Fruit fly (Drosophila melanogaster) S2 (cell line): Measurements from ENCODE around the gene Myo31DF.

Source experiments
- CG8478 ChIP-seq: fragments of >200 bp; optimal IDR thresholded peaks from 2 replicates; lab custom pipeline; 2018
- CTCF ChIP-seq, 2 experiments: fragments of >200 bp; optimal IDR thresholded peaks; 2 replicates each; lab custom pipeline; 2018

DNA sequence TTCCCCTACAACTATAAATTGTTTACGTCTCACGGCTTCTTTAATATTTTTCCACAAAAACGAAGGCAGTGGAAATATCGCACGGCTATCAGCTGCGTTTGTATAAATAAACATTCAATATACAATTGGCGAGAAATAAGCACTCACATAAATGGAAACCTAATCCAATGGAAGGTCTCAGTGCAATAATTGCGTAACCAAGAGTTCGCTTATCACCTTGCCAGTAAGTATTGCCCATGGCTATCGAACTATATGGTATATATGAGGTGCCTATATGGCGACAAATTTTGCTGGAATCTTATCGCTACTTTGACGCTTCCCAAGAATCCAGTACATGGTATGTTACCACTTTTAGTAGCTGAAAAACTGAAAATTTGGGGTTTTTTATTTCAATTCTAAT lies 4.3 kb downstream of the Myo31DF start:
- TF ChIP-seq CTCF (optimal IDR thresholded peaks at IDR 0.05; lab: Kevin White, UChicago), result no peak
- TF ChIP-seq CG8478 (lab: Kevin White, UChicago), result no peak
